Fruit fly (Drosophila melanogaster): Measurements from ENCODE around the gene CG45116.
A peak's percentile ranks its signal among the peaks of the same experiment; 100 is the strongest.
"Not testable (repeated sequence)": the region's sequence is repeated elsewhere in the genome, so short reads cannot be mapped to it uniquely, and the experiment has no call there.

CG45116 gene

dm6 chr3L:22713605-22714004 lies 14.4 kb downstream of the CG45116 start:
- TF ChIP-seq Sp1 (GFP tag; optimal IDR thresholded peaks at IDR 0.05) (no peak), jim (GFP tag; optimal IDR thresholded peaks at IDR 0.05) (no peak), Jra (GFP tag; optimal IDR thresholded peaks at IDR 0.05) (no peak), Dfd (GFP tag; optimal IDR thresholded peaks at IDR 0.05) (no peak), usp (GFP tag; optimal IDR thresholded peaks at IDR 0.05) (no peak), HLH106 (tag; optimal IDR thresholded peaks at IDR 0.05) (no peak), CG32264 (GFP tag; optimal IDR thresholded peaks at IDR 0.05) (no peak), foxo (GFP tag; optimal IDR thresholded peaks at IDR 0.05) (no peak), h (GFP tag; optimal IDR thresholded peaks at IDR 0.05) (no peak), dsf (GFP tag; optimal IDR thresholded peaks at IDR 0.05; ENCODE audit: borderline replicate concordance) (no peak)

dm6 chr3L:22717137-22717767 lies 18.0 kb downstream of the CG45116 start, which contains the start of the genes ArfGAP3 and CG32452:
ArfGAP3 (minus strand) TSS chr3L:22717577.
CG32452 (plus strand) TSS chr3L:22717728.
- no peak for TF ChIP-seq CrebA (GFP tag; optimal IDR thresholded peaks at IDR 0.05; ENCODE audit: borderline replicate concordance)
- TF ChIP-seq Sp1 (GFP tag; optimal IDR thresholded peaks at IDR 0.05), result peak; percentile 68
- TF ChIP-seq foxo (GFP tag; optimal IDR thresholded peaks at IDR 0.05), result peak in 1 of 2 experiments; percentile 79
- TF ChIP-seq GATAd (GFP tag; optimal IDR thresholded peaks at IDR 0.05), result peak; percentile 63
- TF ChIP-seq br (GFP tag; optimal IDR thresholded peaks at IDR 0.05), result no peak
- TF ChIP-seq ey (GFP tag; optimal IDR thresholded peaks at IDR 0.05), result peak; percentile 73
- peak; percentile 50 for TF ChIP-seq psq (GFP tag; optimal IDR thresholded peaks at IDR 0.05)
- peak; percentile 38 for TF ChIP-seq dmrt93B (GFP tag; optimal IDR thresholded peaks at IDR 0.05)
- peak; percentile 66 for TF ChIP-seq fru (GFP tag; optimal IDR thresholded peaks at IDR 0.05)
- TF ChIP-seq CG9705 (GFP tag; optimal IDR thresholded peaks at IDR 0.05), result peak; percentile 62
- no peak for TF ChIP-seq jim (GFP tag; optimal IDR thresholded peaks at IDR 0.05)
- peak; percentile 68 for TF ChIP-seq Jra (GFP tag; optimal IDR thresholded peaks at IDR 0.05)
- TF ChIP-seq h (GFP tag; optimal IDR thresholded peaks at IDR 0.05), result peak; percentile 70
- no peak for TF ChIP-seq tai (GFP tag; optimal IDR thresholded peaks at IDR 0.05)
- peak; percentile 26 for TF ChIP-seq OdsH (GFP tag; optimal IDR thresholded peaks at IDR 0.05)
- TF ChIP-seq Hr83 (GFP tag; optimal IDR thresholded peaks at IDR 0.05; ENCODE audit: poor library complexity, severe bottlenecking), result peak; percentile 74
- peak; percentile 67 for TF ChIP-seq rgr (GFP tag; optimal IDR thresholded peaks at IDR 0.05)
- TF ChIP-seq woc (GFP tag; optimal IDR thresholded peaks at IDR 0.05), result peak; percentile 75
- peak; percentile 74 for TF ChIP-seq Myc (optimal IDR thresholded peaks at IDR 0.05)
- TF ChIP-seq sv (GFP tag; optimal IDR thresholded peaks at IDR 0.05), result peak; percentile 62
- TF ChIP-seq lola (GFP tag; optimal IDR thresholded peaks at IDR 0.05), result no peak
- peak; percentile 77 for TF ChIP-seq HLH106 (tag; optimal IDR thresholded peaks at IDR 0.05)
- TF ChIP-seq Rel (GFP tag; optimal IDR thresholded peaks at IDR 0.05), result no peak
- TF ChIP-seq Rel (tag; optimal IDR thresholded peaks at IDR 0.05), result peak; percentile 9

- not testable (repeated sequence) for TF ChIP-seq Vsx2 (GFP tag; optimal IDR thresholded peaks at IDR 0.05; ENCODE audit: partially characterized antibody); OdsH (GFP tag; optimal IDR thresholded peaks at IDR 0.05); woc (GFP tag; optimal IDR thresholded peaks at IDR 0.05)
These were observed 21.5 kb downstream of the CG45116 start, which contains the start of gene mael for dm6 chr3L:22720694-22721270. mael (plus strand) TSS chr3L:22721203.

- TF ChIP-seq fru (GFP tag; optimal IDR thresholded peaks at IDR 0.05) (no peak), Mio (GFP tag; optimal IDR thresholded peaks at IDR 0.05) (no peak)
These were observed 22.8 kb downstream of the CG45116 start, which contains the start of gene CG14451 for dm6 chr3L:22721991-22722390. CG14451 (minus strand) TSS chr3L:22722091.

dm6 chr3L:22724046-22724771 lies 25.0 kb downstream of the CG45116 start:
- TF ChIP-seq Abd-B (GFP tag; optimal IDR thresholded peaks at IDR 0.05), result no peak
- TF ChIP-seq psq (GFP tag; optimal IDR thresholded peaks at IDR 0.05), result no peak
- TF ChIP-seq sage (GFP tag; optimal IDR thresholded peaks at IDR 0.05), result no peak
- no peak for TF ChIP-seq GATAd (GFP tag; optimal IDR thresholded peaks at IDR 0.05)
- TF ChIP-seq Vsx2 (GFP tag; optimal IDR thresholded peaks at IDR 0.05; ENCODE audit: partially characterized antibody), result no peak
- no peak for TF ChIP-seq br (GFP tag; optimal IDR thresholded peaks at IDR 0.05)
- TF ChIP-seq usp (GFP tag; optimal IDR thresholded peaks at IDR 0.05), result no peak
- TF ChIP-seq Dif (GFP tag; optimal IDR thresholded peaks at IDR 0.05; ENCODE audit: partially characterized antibody), result no peak
- TF ChIP-seq dl (GFP tag; optimal IDR thresholded peaks at IDR 0.05; ENCODE audit: insufficient read depth in 1 of 2, partially characterized antibody in 2 of 2), result no peak
- TF ChIP-seq Mio (GFP tag; optimal IDR thresholded peaks at IDR 0.05), result no peak
- TF ChIP-seq woc (GFP tag; optimal IDR thresholded peaks at IDR 0.05), result no peak
- TF ChIP-seq Jra (GFP tag; optimal IDR thresholded peaks at IDR 0.05), result no peak
- no peak for TF ChIP-seq rgr (GFP tag; optimal IDR thresholded peaks at IDR 0.05)
- TF ChIP-seq CG9705 (GFP tag; optimal IDR thresholded peaks at IDR 0.05), result no peak
- no peak for TF ChIP-seq ey (GFP tag; optimal IDR thresholded peaks at IDR 0.05)
- TF ChIP-seq pan (optimal IDR thresholded peaks at IDR 0.05), result no peak
- no peak for TF ChIP-seq N (GFP tag; optimal IDR thresholded peaks at IDR 0.05)
